Fruit fly (Drosophila melanogaster): Measurements from ENCODE around the gene CG13474.

The CG13474 gene

dm6 chr3L:14647210-14647869 is 49.6 kb downstream of the CG13474 start (continued):
- peak; percentile 36 for TF ChIP-seq CG7368 (GFP tag; optimal IDR thresholded peaks at IDR 0.05)
- TF ChIP-seq CG10631 (GFP tag; optimal IDR thresholded peaks at IDR 0.05): peak; percentile 83
- peak; percentile 57 for TF ChIP-seq CG34406 (GFP tag; optimal IDR thresholded peaks at IDR 0.05)
- peak; percentile 38 for TF ChIP-seq Hr39 (GFP tag; optimal IDR thresholded peaks at IDR 0.05)
- peak; percentile 83 for TF ChIP-seq CG15336 (GFP tag; IDR thresholded peaks at IDR 0.05)
- TF ChIP-seq Eip93F (GFP tag; optimal IDR thresholded peaks at IDR 0.05): peak; percentile 48
- TF ChIP-seq lz (GFP tag; optimal IDR thresholded peaks at IDR 0.05): peak; percentile 60
- TF ChIP-seq Blimp-1 (GFP tag; optimal IDR thresholded peaks at IDR 0.05): peak; percentile 47
- peak; percentile 9 for TF ChIP-seq CG11762 (GFP tag; optimal IDR thresholded peaks at IDR 0.05; ENCODE audit: insufficient read depth)

Measured in whole organism, prepupa.